Worm (Caenorhabditis elegans): ENCODE results near the gene math-40.
"Not testable (repeated sequence)": the region's sequence is repeated elsewhere in the genome, so short reads cannot be mapped to it uniquely, and the experiment has no call there.

Gene math-40

DNA sequence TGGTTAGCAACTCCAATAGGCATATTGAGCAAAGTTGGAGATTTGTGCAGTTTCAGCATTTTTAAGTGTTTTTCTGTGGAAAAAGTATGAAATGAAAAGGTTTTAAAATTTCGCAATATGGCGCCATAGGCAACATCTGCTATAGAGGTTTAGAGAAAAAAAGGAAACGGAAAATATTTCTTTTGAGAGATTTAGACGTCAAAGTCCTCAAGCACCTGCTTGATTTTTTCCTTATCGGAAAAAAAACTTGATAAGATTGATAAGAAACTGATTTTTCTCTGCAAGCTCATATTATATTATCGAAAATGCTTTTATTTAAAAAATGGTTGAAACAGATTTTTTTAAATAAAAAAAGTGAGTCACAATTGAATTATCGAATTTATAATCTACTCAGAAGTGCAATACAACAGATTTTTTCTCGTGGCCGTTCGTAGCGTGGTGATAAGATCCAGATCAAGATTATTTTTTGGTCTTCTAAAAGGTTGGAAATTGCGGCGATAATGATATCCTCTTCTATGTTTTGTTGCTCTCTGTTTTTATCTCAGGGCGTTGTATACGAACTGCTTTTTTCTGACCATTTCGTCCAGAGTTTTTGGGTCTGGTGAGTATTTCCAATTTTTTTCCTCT lies 10.4 kb upstream of the math-40 start, which contains the start of gene fbxc-19:
Gene fbxc-19, plus strand, starts transcription at position 536 of the 627 bp plus-strand sequence.
- no peak for TF ChIP-seq tab-1 (GFP tag; IDR thresholded peaks at IDR 0.05)
- no peak for TF ChIP-seq ztf-29 (GFP tag; IDR thresholded peaks at IDR 0.05)
- no peak for TF ChIP-seq ref-1 (GFP tag; conservative IDR thresholded peaks at IDR 0.05)
- TF ChIP-seq cog-1 (tag; optimal IDR thresholded peaks at IDR 0.05), result no peak
- TF ChIP-seq klf-2 (GFP tag; conservative IDR thresholded peaks at IDR 0.05), result no peak
- no peak for TF ChIP-seq T22C8.4 (GFP tag; IDR thresholded peaks at IDR 0.05)
- TF ChIP-seq flt-1 (GFP tag; IDR thresholded peaks at IDR 0.05), result peak; percentile 51; the same call in 1 of the 2 replicates
- TF ChIP-seq ztf-23 (GFP tag; IDR thresholded peaks at IDR 0.05), result no peak

DNA sequence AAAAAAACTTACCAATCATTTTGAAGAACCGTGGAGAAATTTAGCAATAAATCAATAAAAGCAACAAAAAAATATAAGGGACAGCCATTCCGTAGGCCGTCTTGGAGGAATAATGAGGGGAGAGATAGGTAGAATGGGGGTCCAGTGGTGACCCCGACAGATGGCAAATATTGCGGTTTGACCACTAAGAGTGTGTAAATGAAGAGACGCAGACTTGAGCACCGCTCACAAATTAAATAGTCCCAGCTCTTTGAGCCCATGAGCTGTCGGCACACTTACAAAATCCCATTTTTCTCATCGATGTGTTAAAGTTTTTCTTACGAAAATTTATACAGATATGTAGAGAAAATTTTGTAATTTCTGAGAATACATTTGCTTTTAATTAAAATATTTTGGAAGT lies 9.7 kb upstream of the math-40 start, which contains the start of gene fbxa-3:
Gene fbxa-3, minus strand, starts transcription at position 101 of the 400 bp plus-strand sequence.
- TF ChIP-seq ztf-23 (GFP tag; IDR thresholded peaks at IDR 0.05) (no peak), flt-1 (GFP tag; IDR thresholded peaks at IDR 0.05) (no peak), ref-1 (GFP tag; conservative IDR thresholded peaks at IDR 0.05) (no peak), klf-2 (GFP tag; conservative IDR thresholded peaks at IDR 0.05) (no peak), T22C8.4 (GFP tag; IDR thresholded peaks at IDR 0.05) (no peak), cog-1 (tag; optimal IDR thresholded peaks at IDR 0.05) (no peak), ztf-29 (GFP tag; IDR thresholded peaks at IDR 0.05) (no peak), tab-1 (GFP tag; IDR thresholded peaks at IDR 0.05) (no peak), med-1 (GFP tag; optimal IDR thresholded peaks at IDR 0.05; ENCODE audit: insufficient read depth) (no peak)

DNA sequence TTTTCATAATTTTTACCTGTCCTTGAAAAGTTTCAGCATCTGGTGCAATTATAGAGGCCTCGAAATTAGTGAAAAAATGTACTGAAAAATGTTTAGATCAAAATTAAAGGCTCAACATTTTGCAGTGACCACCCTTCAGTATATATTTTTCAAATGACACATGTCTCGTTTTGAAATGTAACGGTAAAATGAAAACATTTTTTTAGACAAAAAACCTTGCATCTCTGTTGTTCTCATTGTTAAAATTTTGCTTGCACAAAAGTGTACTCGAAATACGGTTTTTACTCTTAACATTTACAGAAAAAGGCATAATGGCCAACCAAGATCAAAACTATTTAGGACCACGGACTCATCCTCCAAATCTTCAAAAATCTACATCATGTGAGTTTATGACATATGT lies 6.1 kb upstream of the math-40 start, which contains the start of gene math-41:
Gene math-41, plus strand, starts transcription at position 301 of the 400 bp plus-strand sequence.
- not testable (repeated sequence) for TF ChIP-seq cog-1 (tag; optimal IDR thresholded peaks at IDR 0.05); ztf-29 (GFP tag; IDR thresholded peaks at IDR 0.05); klf-2 (GFP tag; conservative IDR thresholded peaks at IDR 0.05)

DNA sequence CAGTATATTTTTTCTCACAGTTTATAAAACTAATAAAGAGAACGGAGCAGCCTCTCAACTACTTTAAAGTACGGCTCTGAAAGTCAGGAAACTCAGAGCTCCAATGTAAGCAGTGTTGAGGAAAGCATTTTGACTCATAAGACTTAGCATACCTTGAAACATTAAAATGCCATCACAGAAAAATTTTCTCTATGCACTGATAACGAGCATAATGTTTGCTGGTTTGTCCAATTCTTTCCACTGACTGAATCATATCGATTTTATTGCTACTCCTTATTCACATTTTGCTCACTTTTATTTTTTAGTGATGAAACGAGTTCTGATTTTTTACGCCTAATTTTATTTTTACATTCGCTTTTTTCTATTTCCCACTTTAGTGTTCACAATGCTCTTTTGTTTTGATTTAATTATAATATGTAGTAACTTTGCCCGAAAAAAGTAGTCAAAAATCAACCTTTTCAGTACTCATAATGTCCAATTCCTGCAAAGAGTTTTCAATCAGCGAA lies 1.5 kb downstream of the math-40 start, which contains the start of gene math-39:
Gene math-39, plus strand, starts transcription at position 456 of the 506 bp plus-strand sequence.
- TF ChIP-seq tab-1 (GFP tag; IDR thresholded peaks at IDR 0.05), result no peak
- TF ChIP-seq ztf-29 (GFP tag; IDR thresholded peaks at IDR 0.05), result no peak
- no peak for TF ChIP-seq ref-1 (GFP tag; conservative IDR thresholded peaks at IDR 0.05)
- TF ChIP-seq T22C8.4 (GFP tag; IDR thresholded peaks at IDR 0.05), result no peak
- no peak for TF ChIP-seq cog-1 (tag; optimal IDR thresholded peaks at IDR 0.05)
- TF ChIP-seq flt-1 (GFP tag; IDR thresholded peaks at IDR 0.05), result no peak
- TF ChIP-seq med-1 (GFP tag; optimal IDR thresholded peaks at IDR 0.05; ENCODE audit: insufficient read depth), result no peak
- TF ChIP-seq klf-2 (GFP tag; conservative IDR thresholded peaks at IDR 0.05), result no peak
- TF ChIP-seq ztf-23 (GFP tag; IDR thresholded peaks at IDR 0.05), result no peak

DNA sequence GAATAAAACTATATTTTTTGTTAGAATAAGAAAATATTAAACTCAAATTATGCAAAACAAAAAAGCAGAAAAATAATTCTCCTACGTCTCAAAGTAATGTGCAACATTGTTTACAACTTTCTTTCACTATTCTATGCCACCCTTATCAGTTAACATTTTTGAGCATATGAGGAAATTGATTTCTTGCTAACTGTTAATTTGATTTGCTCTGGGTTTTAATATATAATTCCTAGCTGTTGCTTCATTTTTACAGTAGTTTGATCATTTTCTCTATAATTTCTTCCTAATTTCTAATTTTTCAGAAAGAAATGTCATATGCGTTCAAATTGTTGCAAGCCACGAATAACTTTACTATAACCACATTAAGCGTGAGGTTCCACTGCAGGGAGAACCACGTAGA lies 5.8 kb downstream of the math-40 start, which contains the start of gene T08E11.1:
Gene T08E11.1, plus strand, starts transcription at position 301 of the 400 bp plus-strand sequence.
- TF ChIP-seq med-1 (GFP tag; optimal IDR thresholded peaks at IDR 0.05; ENCODE audit: insufficient read depth) (no peak), ref-1 (GFP tag; conservative IDR thresholded peaks at IDR 0.05) (no peak), ztf-29 (GFP tag; IDR thresholded peaks at IDR 0.05) (no peak), ztf-23 (GFP tag; IDR thresholded peaks at IDR 0.05) (no peak), cog-1 (tag; optimal IDR thresholded peaks at IDR 0.05) (no peak), klf-2 (GFP tag; conservative IDR thresholded peaks at IDR 0.05) (no peak), tab-1 (GFP tag; IDR thresholded peaks at IDR 0.05) (no peak), T22C8.4 (GFP tag; IDR thresholded peaks at IDR 0.05) (no peak), flt-1 (GFP tag; IDR thresholded peaks at IDR 0.05) (no peak)

DNA sequence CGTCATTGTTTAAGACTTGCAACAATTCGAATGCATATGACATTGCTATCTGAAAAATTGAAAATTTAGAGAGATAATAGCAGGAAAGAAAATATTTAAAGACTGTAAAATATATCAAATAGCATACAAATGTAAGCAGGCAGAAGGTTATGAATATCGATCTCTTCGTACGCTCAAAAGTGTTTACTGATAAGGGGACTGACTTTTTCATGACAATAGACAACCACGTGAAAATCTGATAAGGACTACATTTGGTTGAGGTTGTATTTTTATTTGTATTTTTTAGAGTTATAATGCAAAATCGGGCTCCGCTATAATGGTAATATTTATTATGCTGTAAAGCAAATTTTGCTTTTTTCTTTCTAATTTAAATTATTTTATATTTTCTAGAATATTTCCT lies 12.5 kb downstream of the math-40 start, which contains the start of the genes C52E2.5 and C52E2.4:
Gene C52E2.5, minus strand, starts transcription at position 43 of the 400 bp plus-strand sequence.
Gene C52E2.4, plus strand, starts transcription at position 252 of the 400 bp plus-strand sequence.
- no peak for TF ChIP-seq klf-2 (GFP tag; conservative IDR thresholded peaks at IDR 0.05)
- TF ChIP-seq ztf-29 (GFP tag; IDR thresholded peaks at IDR 0.05), result no peak
- TF ChIP-seq cog-1 (tag; optimal IDR thresholded peaks at IDR 0.05), result no peak
- TF ChIP-seq ztf-23 (GFP tag; IDR thresholded peaks at IDR 0.05), result no peak
- TF ChIP-seq flt-1 (GFP tag; IDR thresholded peaks at IDR 0.05), result no peak
- TF ChIP-seq ref-1 (GFP tag; conservative IDR thresholded peaks at IDR 0.05), result no peak
- TF ChIP-seq tab-1 (GFP tag; IDR thresholded peaks at IDR 0.05), result no peak
- no peak for TF ChIP-seq med-1 (GFP tag; optimal IDR thresholded peaks at IDR 0.05; ENCODE audit: insufficient read depth)
- TF ChIP-seq T22C8.4 (GFP tag; IDR thresholded peaks at IDR 0.05), result no peak

DNA sequence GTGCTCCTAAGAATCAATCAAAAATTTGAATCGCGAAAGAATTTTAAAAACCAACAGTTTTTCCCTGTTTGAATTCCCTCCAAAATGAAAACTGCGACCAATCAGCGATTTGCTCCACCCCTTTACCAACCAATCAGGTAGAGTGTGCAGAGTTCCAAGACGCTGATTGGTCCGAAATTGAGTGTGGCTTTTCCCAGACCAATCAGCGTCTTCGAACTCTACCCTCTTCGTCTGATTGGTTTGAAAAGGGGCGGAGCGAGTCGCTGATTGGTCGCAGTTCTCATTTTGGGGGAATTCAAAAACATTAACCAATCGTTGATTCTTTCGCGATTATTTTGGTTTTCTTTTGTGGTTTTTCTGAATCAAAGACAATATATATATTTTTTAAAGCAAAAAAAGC lies 14.1 kb downstream of the math-40 start:
- no peak for TF ChIP-seq T22C8.4 (GFP tag; IDR thresholded peaks at IDR 0.05)
- TF ChIP-seq flt-1 (GFP tag; IDR thresholded peaks at IDR 0.05), result no peak
- TF ChIP-seq cog-1 (tag; optimal IDR thresholded peaks at IDR 0.05), result no peak
- TF ChIP-seq klf-2 (GFP tag; conservative IDR thresholded peaks at IDR 0.05), result no peak
- no peak for TF ChIP-seq ztf-29 (GFP tag; IDR thresholded peaks at IDR 0.05)
- no peak for TF ChIP-seq med-1 (GFP tag; optimal IDR thresholded peaks at IDR 0.05; ENCODE audit: insufficient read depth)

DNA sequence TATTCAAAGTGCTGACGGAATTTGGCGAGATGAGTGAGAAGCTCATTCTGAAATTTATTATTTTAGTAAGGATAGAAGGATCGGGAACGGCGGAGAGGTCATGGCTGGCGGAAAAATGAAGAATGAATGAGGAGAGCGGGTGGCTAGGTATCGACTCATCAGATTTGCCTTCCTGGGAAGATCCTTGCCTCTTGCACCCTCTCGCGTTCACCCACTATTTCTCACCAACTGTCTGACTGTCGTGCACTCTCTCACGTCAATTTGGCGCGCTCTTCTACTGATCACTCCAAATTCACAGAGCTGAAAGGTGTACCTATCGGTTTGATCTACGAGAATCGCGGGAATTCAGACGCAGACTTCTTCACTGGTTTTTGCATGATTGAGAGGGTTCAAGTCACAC lies 17.7 kb downstream of the math-40 start, which contains the start of gene fbxb-97:
Gene fbxb-97, minus strand, starts transcription at position 53 of the 400 bp plus-strand sequence.
- TF ChIP-seq ref-1 (GFP tag; conservative IDR thresholded peaks at IDR 0.05) (no peak), ztf-23 (GFP tag; IDR thresholded peaks at IDR 0.05) (no peak), med-1 (GFP tag; optimal IDR thresholded peaks at IDR 0.05; ENCODE audit: insufficient read depth) (no peak), ztf-29 (GFP tag; IDR thresholded peaks at IDR 0.05) (no peak), tab-1 (GFP tag; IDR thresholded peaks at IDR 0.05) (no peak), cog-1 (tag; optimal IDR thresholded peaks at IDR 0.05) (no peak), klf-2 (GFP tag; conservative IDR thresholded peaks at IDR 0.05) (no peak), flt-1 (GFP tag; IDR thresholded peaks at IDR 0.05) (no peak)

DNA sequence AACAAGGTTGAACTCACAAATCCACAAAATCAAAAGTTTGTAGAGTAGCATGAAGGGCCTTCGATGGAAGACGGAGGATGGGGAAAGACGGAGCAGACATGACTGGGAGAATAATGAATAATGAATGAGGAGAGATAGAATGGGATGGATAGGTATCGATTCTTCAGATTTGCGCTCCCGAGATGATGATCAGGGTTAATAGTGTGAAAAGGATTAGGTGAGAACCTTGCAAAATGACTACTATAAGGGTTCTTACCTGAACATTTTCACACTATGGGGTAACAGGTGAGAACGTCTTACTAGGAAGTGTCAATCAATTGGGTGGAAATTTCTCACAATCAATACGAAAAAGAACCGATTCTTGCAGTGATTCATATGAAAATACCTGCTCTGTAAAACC lies 19.9 kb downstream of the math-40 start, which contains the start of gene fbxb-96:
Gene fbxb-96, minus strand, starts transcription at position 101 of the 400 bp plus-strand sequence.
- no peak for TF ChIP-seq med-1 (GFP tag; optimal IDR thresholded peaks at IDR 0.05; ENCODE audit: insufficient read depth)
- no peak for TF ChIP-seq T22C8.4 (GFP tag; IDR thresholded peaks at IDR 0.05)
- TF ChIP-seq ztf-29 (GFP tag; IDR thresholded peaks at IDR 0.05), result no peak
- no peak for TF ChIP-seq tab-1 (GFP tag; IDR thresholded peaks at IDR 0.05)
- TF ChIP-seq cog-1 (tag; optimal IDR thresholded peaks at IDR 0.05), result no peak
- no peak for TF ChIP-seq klf-2 (GFP tag; conservative IDR thresholded peaks at IDR 0.05)
- no peak for TF ChIP-seq ref-1 (GFP tag; conservative IDR thresholded peaks at IDR 0.05)
- no peak for TF ChIP-seq ztf-23 (GFP tag; IDR thresholded peaks at IDR 0.05)
- TF ChIP-seq flt-1 (GFP tag; IDR thresholded peaks at IDR 0.05), result no peak

Measured in whole organism, midembryonic.